Fruit fly (Drosophila melanogaster) whole organism, embryonic: ENCODE data around the gene CG14537.

Experiments used
- ATbp ChIP-seq: fragments of 200-800 bp; sonication (Bioruptor generic); optimal IDR thresholded peaks from 2 replicates; lab custom pipeline; 2017; ENCODE audit warnings: missing biosample characterization, mild to moderate bottlenecking, missing genetic modification characterization, missing genetic modification reagents
- Atf6 ChIP-seq: fragments of 200-800 bp; sonication (Bioruptor generic); IDR thresholded peaks from 2 replicates; pipeline ENCODE4 v1.3.6; 2022; ENCODE audit warnings: missing biosample characterization, missing genetic modification characterization
- Awh ChIP-seq: fragments of 200-800 bp; sonication (Bioruptor generic); IDR thresholded peaks from 2 replicates; pipeline ENCODE4, ENCODE4 v1.3.6; 2022; ENCODE audit warnings: missing biosample characterization, missing genetic modification characterization
- Blimp-1 ChIP-seq: fragments of 200-800 bp; sonication (Bioruptor generic); optimal IDR thresholded peaks from 3 replicates; lab custom pipeline; 2018; ENCODE audit warnings: missing biosample characterization, missing genetic modification characterization, mild to moderate bottlenecking, moderate library complexity, missing genetic modification reagents
- BtbVII ChIP-seq: fragments of 200-800 bp; sonication (Bioruptor generic); optimal IDR thresholded peaks from 3 replicates; lab custom pipeline; 2017; ENCODE audit warnings: missing biosample characterization, mild to moderate bottlenecking, missing genetic modification characterization
- CG11504 ChIP-seq: fragments of 200-800 bp; sonication (Bioruptor generic); optimal IDR thresholded peaks from 3 replicates; lab custom pipeline; 2019; ENCODE audit warnings: missing biosample characterization, mild to moderate bottlenecking, missing genetic modification characterization, moderate library complexity
- CG12155 ChIP-seq: fragments of 200-800 bp; sonication (Bioruptor generic); optimal IDR thresholded peaks from 3 replicates; lab custom pipeline; 2016; ENCODE audit warnings: missing biosample characterization, missing genetic modification characterization
- CG12236 ChIP-seq: fragments of 200-800 bp; sonication (Bioruptor generic); optimal IDR thresholded peaks from 2 replicates; lab custom pipeline; 2016; ENCODE audit warnings: missing biosample characterization, missing genetic modification characterization
- CG12391 ChIP-seq: fragments of 200-800 bp; sonication (Bioruptor generic); optimal IDR thresholded peaks from 3 replicates; lab custom pipeline; 2018; ENCODE audit warnings: missing biosample characterization, mild to moderate bottlenecking, missing genetic modification characterization, moderate library complexity
- CG12659 ChIP-seq: fragments of 200-800 bp; sonication (Bioruptor generic); optimal IDR thresholded peaks from 3 replicates; lab custom pipeline; 2017; ENCODE audit warnings: mild to moderate bottlenecking, missing biosample characterization, missing genetic modification reagents, missing genetic modification characterization
- CG14014 ChIP-seq: fragments of 200-800 bp; sonication (Bioruptor generic); IDR thresholded peaks from 2 replicates; pipeline ENCODE4 v1.3.6; 2022; ENCODE audit warnings: missing biosample characterization, missing genetic modification characterization
- CG14667 ChIP-seq: fragments of 200-800 bp; sonication (Bioruptor generic); IDR thresholded peaks from 2 replicates; pipeline ENCODE4 v1.3.6; 2022; ENCODE audit warnings: missing biosample characterization, missing genetic modification characterization
- CG14860 ChIP-seq: fragments of 200-800 bp; sonication (Bioruptor generic); IDR thresholded peaks from 3 replicates; pipeline ENCODE4 v1.3.6; 2022; ENCODE audit warnings: missing biosample characterization, missing genetic modification characterization; ENCODE audit not compliant: partially characterized antibody
- CG15269 ChIP-seq: fragments of 200-800 bp; sonication (Bioruptor generic); optimal IDR thresholded peaks from 2 replicates; lab custom pipeline; 2018; ENCODE audit warnings: missing biosample characterization, mild to moderate bottlenecking, missing genetic modification characterization, moderate library complexity
- CG17359 ChIP-seq: fragments of 200-800 bp; sonication (Bioruptor generic); optimal IDR thresholded peaks from 3 replicates; lab custom pipeline; 2018; ENCODE audit warnings: missing biosample characterization, mild to moderate bottlenecking, missing genetic modification characterization, moderate library complexity
- CG17361 ChIP-seq: fragments of 200-800 bp; sonication (Bioruptor generic); IDR thresholded peaks from 3 replicates; pipeline ENCODE4 v1.3.6; 2022; ENCODE audit warnings: missing biosample characterization, missing genetic modification characterization
- CG17568 ChIP-seq: fragments of 200-800 bp; sonication (Bioruptor generic); optimal IDR thresholded peaks from 2 replicates; lab custom pipeline; 2018; ENCODE audit warnings: missing biosample characterization, mild to moderate bottlenecking, missing genetic modification characterization, moderate library complexity
- CG18262 ChIP-seq: fragments of 200-800 bp; optimal IDR thresholded peaks from 3 replicates; lab custom pipeline; 2019; ENCODE audit warnings: missing biosample characterization, mild to moderate bottlenecking, missing genetic modification characterization, moderate library complexity
- CG18599 ChIP-seq: fragments of 200-800 bp; sonication (Bioruptor generic); optimal IDR thresholded peaks from 3 replicates; lab custom pipeline; 2017; ENCODE audit warnings: missing biosample characterization, missing genetic modification characterization, mild to moderate bottlenecking, moderate library complexity, missing genetic modification reagents
- CG2120 ChIP-seq: fragments of 200-800 bp; sonication (Bioruptor generic); optimal IDR thresholded peaks from 3 replicates; lab custom pipeline; 2016; ENCODE audit warnings: missing biosample characterization, missing genetic modification characterization
- CG2712 ChIP-seq: fragments of 200-800 bp; optimal IDR thresholded peaks from 3 replicates; lab custom pipeline; 2019; ENCODE audit warnings: missing biosample characterization, mild to moderate bottlenecking, missing genetic modification characterization, moderate library complexity
- CG2889 ChIP-seq: fragments of 200-800 bp; sonication (Bioruptor generic); IDR thresholded peaks from 3 replicates; pipeline ENCODE4 v1.3.6; 2022; ENCODE audit warnings: missing biosample characterization, missing genetic modification characterization
- CG30403 ChIP-seq: fragments of 200-800 bp; sonication (Bioruptor generic); optimal IDR thresholded peaks from 3 replicates; lab custom pipeline; 2016; ENCODE audit warnings: missing biosample characterization, missing genetic modification characterization
- CG32532 ChIP-seq: fragments of 200-800 bp; sonication (Bioruptor generic); IDR thresholded peaks from 2 replicates; pipeline ENCODE4 v1.3.6; 2022; ENCODE audit warnings: missing biosample characterization, missing genetic modification characterization
- CG6689 ChIP-seq: fragments of 200-800 bp; sonication (Bioruptor generic); IDR thresholded peaks from 2 replicates; pipeline ENCODE4 v1.3.6; 2022; ENCODE audit warnings: missing biosample characterization, missing genetic modification characterization
- CG6765 ChIP-seq: fragments of 200-800 bp; sonication (Bioruptor generic); optimal IDR thresholded peaks from 3 replicates; lab custom pipeline; 2017; ENCODE audit warnings: missing biosample characterization, mild to moderate bottlenecking, missing genetic modification characterization
- CG6854 ChIP-seq: fragments of 200-800 bp; sonication (Bioruptor generic); optimal IDR thresholded peaks from 3 replicates; lab custom pipeline; 2017; ENCODE audit warnings: missing biosample characterization, mild to moderate bottlenecking, missing genetic modification characterization
- CG9437 ChIP-seq: fragments of 200-800 bp; sonication (Bioruptor generic); optimal IDR thresholded peaks from 2 replicates; lab custom pipeline; 2018; ENCODE audit warnings: missing biosample characterization, mild to moderate bottlenecking, missing genetic modification characterization
- D19A ChIP-seq: fragments of 200-800 bp; optimal IDR thresholded peaks from 3 replicates; lab custom pipeline; 2019; ENCODE audit warnings: missing biosample characterization, mild to moderate bottlenecking, missing genetic modification characterization, moderate library complexity
- D19B ChIP-seq: fragments of 200-800 bp; sonication (Bioruptor generic); optimal IDR thresholded peaks from 2 replicates; lab custom pipeline; 2017; ENCODE audit warnings: missing biosample characterization, mild to moderate bottlenecking, missing genetic modification characterization
- H15 ChIP-seq: fragments of 200-800 bp; sonication (Bioruptor generic); IDR thresholded peaks from 3 replicates; pipeline ENCODE4 v1.3.6; 2022; ENCODE audit warnings: missing biosample characterization, missing genetic modification characterization
- HLH54F ChIP-seq: fragments of 200-800 bp; sonication (Bioruptor generic); optimal IDR thresholded peaks from 3 replicates; lab custom pipeline; 2016; ENCODE audit warnings: missing biosample characterization, missing genetic modification characterization
- Lim3 ChIP-seq: fragments of 200-800 bp; sonication (Bioruptor generic); IDR thresholded peaks from 2 replicates; pipeline ENCODE4 v1.3.6; 2022; ENCODE audit warnings: missing biosample characterization, missing genetic modification characterization
- Ptx1 ChIP-seq: fragments of 200-800 bp; sonication (Bioruptor generic); IDR thresholded peaks from 2 replicates; pipeline ENCODE4 v1.3.6; 2022; ENCODE audit warnings: missing biosample characterization, missing genetic modification characterization
- Sox100B ChIP-seq: fragments of 200-800 bp; sonication (Bioruptor generic); optimal IDR thresholded peaks from 3 replicates; lab custom pipeline; 2018; ENCODE audit warnings: missing biosample characterization, mild to moderate bottlenecking, missing genetic modification characterization
- Sry-β ChIP-seq: fragments of 200-800 bp; sonication (Bioruptor generic); optimal IDR thresholded peaks from 2 replicates; lab custom pipeline; 2018; ENCODE audit warnings: missing biosample characterization, mild to moderate bottlenecking, missing genetic modification characterization, moderate library complexity
- Ssrp ChIP-seq: fragments of 200-800 bp; sonication (Bioruptor generic); optimal IDR thresholded peaks from 2 replicates; lab custom pipeline; 2018; ENCODE audit warnings: missing biosample characterization, mild to moderate bottlenecking, missing genetic modification characterization, moderate library complexity
- ab ChIP-seq: fragments of 200-800 bp; sonication (Bioruptor generic); optimal IDR thresholded peaks from 2 replicates; lab custom pipeline; 2016; ENCODE audit warnings: missing biosample characterization, missing genetic modification characterization
- abd-A ChIP-seq: fragments of 200-800 bp; sonication (Bioruptor generic); optimal IDR thresholded peaks from 3 replicates; lab custom pipeline; 2019; ENCODE audit warnings: missing biosample characterization, mild to moderate bottlenecking, missing genetic modification characterization, moderate library complexity
- btn ChIP-seq: fragments of 200-800 bp; sonication (Bioruptor generic); optimal IDR thresholded peaks from 2 replicates; lab custom pipeline; 2016; ENCODE audit warnings: missing biosample characterization, missing genetic modification characterization
- chinmo ChIP-seq: fragments of 200-800 bp; sonication (Bioruptor generic); IDR thresholded peaks from 4 replicates; pipeline ENCODE4 v1.3.6; 2022; ENCODE audit warnings: missing biosample characterization, missing genetic modification characterization; ENCODE audit not compliant: partially characterized antibody
- danr ChIP-seq: fragments of 200-800 bp; sonication (Bioruptor generic); IDR thresholded peaks from 2 replicates; pipeline ENCODE4 v1.3.6; 2022; ENCODE audit warnings: missing biosample characterization, missing genetic modification characterization
- lab ChIP-seq: fragments of 200-800 bp; sonication (Bioruptor generic); optimal IDR thresholded peaks from 3 replicates; lab custom pipeline; 2017; ENCODE audit warnings: missing biosample characterization, missing genetic modification characterization, mild to moderate bottlenecking, moderate library complexity, missing genetic modification reagents
- lmd ChIP-seq: fragments of 200-800 bp; sonication (Bioruptor generic); IDR thresholded peaks from 2 replicates; pipeline ENCODE4 v1.3.6; 2022; ENCODE audit warnings: missing biosample characterization, missing genetic modification characterization
- odd ChIP-seq: fragments of 200-800 bp; sonication (Bioruptor generic); optimal IDR thresholded peaks from 2 replicates; lab custom pipeline; 2017; ENCODE audit warnings: missing biosample characterization, mild to moderate bottlenecking, missing genetic modification characterization
- peb ChIP-seq: fragments of 200-800 bp; sonication (Bioruptor generic); IDR thresholded peaks from 2 replicates; pipeline ENCODE4 v1.3.6; 2022; ENCODE audit warnings: missing biosample characterization, missing genetic modification characterization
- pho ChIP-seq: fragments of 200-800 bp; sonication (Bioruptor generic); optimal IDR thresholded peaks from 2 replicates; lab custom pipeline; 2016; ENCODE audit warnings: missing biosample characterization, missing genetic modification characterization
- row ChIP-seq: fragments of 200-800 bp; sonication (Bioruptor generic); IDR thresholded peaks from 3 replicates; pipeline ENCODE4 v1.3.6; 2022; ENCODE audit warnings: missing biosample characterization, missing genetic modification characterization
- scrt ChIP-seq: fragments of 200-800 bp; sonication (Bioruptor generic); optimal IDR thresholded peaks from 2 replicates; lab custom pipeline; 2018; ENCODE audit warnings: missing biosample characterization, mild to moderate bottlenecking, missing genetic modification characterization, moderate library complexity

The CG14537 gene

DNA sequence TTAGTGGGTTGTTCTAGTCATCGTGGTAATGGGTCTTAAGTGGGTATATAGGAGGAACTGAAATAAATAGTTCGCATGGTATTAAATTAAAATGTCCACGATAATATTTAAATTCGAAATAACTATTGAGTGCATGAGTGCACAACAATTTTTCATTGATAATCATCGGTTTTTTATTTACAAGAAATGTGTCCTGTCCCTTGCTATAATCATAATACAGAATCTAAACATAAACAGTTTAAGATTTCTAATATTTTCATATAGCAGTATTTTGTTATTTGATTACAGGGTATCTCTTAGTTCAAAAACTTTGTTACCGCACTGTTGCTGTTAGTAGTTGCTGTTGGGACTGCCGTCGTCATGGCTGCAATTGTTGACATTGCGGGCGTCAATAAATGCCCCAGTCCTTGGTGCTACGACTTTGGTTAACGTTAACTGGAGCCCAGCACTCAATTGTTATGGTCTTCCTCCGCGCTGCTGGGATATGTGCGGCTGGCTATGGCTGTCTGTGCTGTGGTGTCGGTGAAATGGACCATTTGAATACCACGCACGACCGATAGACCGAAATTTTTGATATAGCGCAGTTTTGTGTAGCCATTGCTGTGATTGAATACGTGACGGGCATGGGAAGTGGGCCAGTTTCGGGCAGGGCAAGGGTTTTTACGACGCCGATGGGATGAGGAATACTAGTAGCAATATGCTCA lies 31.7 kb downstream of the CG14537 start (continued):
- TF ChIP-seq CG12391 (tag; lab: Kevin White, UChicago) (peak; percentile 52), Atf6 (peak; percentile 71), D19A (tag; lab: Kevin White, UChicago) (peak; percentile 44), ATbp (GFP tag; lab: Kevin White, UChicago) (no peak), chinmo (GFP tag; lab: Robert Waterston, UW) (0 out of 4 replicates have a peak, but pooled peaks have one; percentile 34), CG6854 (GFP tag; lab: Kevin White, UChicago) (peak; percentile 39), CG14860 (GFP tag; lab: Robert Waterston, UW) (no peak), CG2120 (GFP tag; lab: Kevin White, UChicago) (peak; percentile 77), Sox100B (peak; percentile 44), abd-A (tag; lab: Kevin White, UChicago) (peak; percentile 96), Blimp-1 (GFP tag; lab: Kevin White, UChicago) (peak; percentile 18), CG6765 (GFP tag; lab: Kevin White, UChicago) (peak; percentile 3), ab (no peak), CG17568 (peak; percentile 16), CG15269 (peak; percentile 73), CG32532 (GFP tag; lab: Robert Waterston, UW) (peak; percentile 42; the same call in 1 of the 2 replicates), Sry-β (GFP tag; lab: Kevin White, UChicago) (no peak), Lim3 (GFP tag; lab: Robert Waterston, UW) (no peak), CG17359 (tag; lab: Kevin White, UChicago) (peak; percentile 60), scrt (GFP tag; lab: Kevin White, UChicago) (peak; percentile 63), CG30403 (peak; percentile 60), lab (peak; percentile 66), btn (GFP tag; lab: Kevin White, UChicago) (no peak), CG6689 (GFP tag; lab: Robert Waterston, UW) (0 out of 2 replicates have a peak, but pooled peaks have one; percentile 6), CG18599 (GFP tag; lab: Kevin White, UChicago) (peak; percentile 78), CG12155 (peak; percentile 9), row (peak; percentile 59), odd (GFP tag; lab: Kevin White, UChicago) (no peak), lmd (peak; percentile 47; the same call in 1 of the 2 replicates), CG2712 (tag; lab: Kevin White, UChicago) (peak; percentile 52), peb (no peak), CG12236 (GFP tag; lab: Kevin White, UChicago) (no peak), CG9437 (GFP tag; lab: Kevin White, UChicago) (peak; percentile 4), danr (0 out of 2 replicates have a peak, but pooled peaks have one; percentile 33), Awh (GFP tag; lab: Robert Waterston, UW) (no peak), CG12659 (GFP tag; lab: Kevin White, UChicago) (peak; percentile 32), Ssrp (tag; lab: Kevin White, UChicago) (peak; percentile 26), HLH54F (GFP tag; lab: Kevin White, UChicago) (no peak), pho (GFP tag; lab: Kevin White, UChicago) (peak; percentile 33), CG18262 (tag; lab: Kevin White, UChicago) (peak; percentile 50), BtbVII (GFP tag; lab: Kevin White, UChicago) (peak; percentile 57), CG2889 (GFP tag; lab: Robert Waterston, UW) (no peak), CG14014 (GFP tag; lab: Robert Waterston, UW) (peak; percentile 69), H15 (GFP tag; lab: Robert Waterston, UW) (no peak), D19B (GFP tag; lab: Kevin White, UChicago) (peak; percentile 77), CG17361 (GFP tag; lab: Robert Waterston, UW) (peak; percentile 61; the same call in 2 of the 3 replicates), CG11504 (tag; lab: Kevin White, UChicago) (peak; percentile 65), Ptx1 (peak; percentile 57), CG14667 (GFP tag; lab: Robert Waterston, UW) (0 out of 2 replicates have a peak, but pooled peaks have one; percentile 23)
